Worm (Caenorhabditis elegans): ENCODE results near the gene T21E8.5.

- TF ChIP-seq nhr-27 (tag; optimal IDR thresholded peaks at IDR 0.05) (no peak), unc-62 (GFP tag; optimal IDR thresholded peaks at IDR 0.05) (no peak), dpl-1 (GFP tag; optimal IDR thresholded peaks at IDR 0.05) (no peak), zim-3 (tag; optimal IDR thresholded peaks at IDR 0.05) (no peak)
Observed at ce11 chrX:10901766-10902165, 15.8 kb downstream of the T21E8.5 start.
